Fruit fly (Drosophila melanogaster) whole organism, embryonic: ENCODE results near the gene CG32772.
A peak's percentile ranks its signal among the peaks of the same experiment; 100 is the strongest.

Experiments used
- ATbp ChIP-seq: fragments of 200-800 bp; sonication (Bioruptor generic); optimal IDR thresholded peaks from 2 replicates; lab custom pipeline; 2017; ENCODE audit warnings: missing biosample characterization, mild to moderate bottlenecking, missing genetic modification characterization, missing genetic modification reagents
- Atf6 ChIP-seq: fragments of 200-800 bp; sonication (Bioruptor generic); IDR thresholded peaks from 2 replicates; pipeline ENCODE4 v1.3.6; 2022; ENCODE audit warnings: missing biosample characterization, missing genetic modification characterization
- B-H2 ChIP-seq: fragments of 200-800 bp; sonication (Bioruptor generic); optimal IDR thresholded peaks from 2 replicates; lab custom pipeline; 2018; ENCODE audit warnings: missing biosample characterization, mild to moderate bottlenecking, missing genetic modification characterization
- CG10147 ChIP-seq: fragments of 200-800 bp; sonication (Bioruptor generic); optimal IDR thresholded peaks from 2 replicates; lab custom pipeline; 2019; ENCODE audit warnings: missing biosample characterization, mild to moderate bottlenecking, missing genetic modification characterization, moderate library complexity
- CG10209 ChIP-seq: fragments of 200-800 bp; sonication (Bioruptor generic); optimal IDR thresholded peaks from 3 replicates; lab custom pipeline; 2017; ENCODE audit warnings: missing biosample characterization, mild to moderate bottlenecking, missing genetic modification characterization, missing genetic modification reagents
- CG10274 ChIP-seq: fragments of 200-800 bp; sonication (Bioruptor generic); optimal IDR thresholded peaks from 3 replicates; lab custom pipeline; 2017; ENCODE audit warnings: missing biosample characterization, mild to moderate bottlenecking, missing genetic modification characterization
- CG10543 ChIP-seq: fragments of 200-800 bp; sonication (Bioruptor generic); optimal IDR thresholded peaks from 3 replicates; lab custom pipeline; 2017; ENCODE audit warnings: missing biosample characterization, mild to moderate bottlenecking, missing genetic modification characterization, moderate library complexity
- CG11504 ChIP-seq: fragments of 200-800 bp; sonication (Bioruptor generic); optimal IDR thresholded peaks from 3 replicates; lab custom pipeline; 2019; ENCODE audit warnings: missing biosample characterization, mild to moderate bottlenecking, missing genetic modification characterization, moderate library complexity
- CG12236 ChIP-seq: fragments of 200-800 bp; sonication (Bioruptor generic); optimal IDR thresholded peaks from 2 replicates; lab custom pipeline; 2016; ENCODE audit warnings: missing biosample characterization, missing genetic modification characterization
- CG12744 ChIP-seq: fragments of 200-800 bp; sonication (Bioruptor generic); optimal IDR thresholded peaks from 2 replicates; lab custom pipeline; 2016; ENCODE audit warnings: missing biosample characterization, missing genetic modification characterization
- CG13287 ChIP-seq: fragments of 200-800 bp; sonication (Bioruptor generic); IDR thresholded peaks from 2 replicates; pipeline ENCODE4 v1.3.6; 2022; ENCODE audit warnings: missing biosample characterization, missing genetic modification characterization; ENCODE audit not compliant: partially characterized antibody
- CG13894 ChIP-seq: fragments of 200-800 bp; sonication (Bioruptor generic); optimal IDR thresholded peaks from 3 replicates; lab custom pipeline; 2018; ENCODE audit warnings: missing biosample characterization, mild to moderate bottlenecking, missing genetic modification characterization, moderate library complexity
- CG15479 ChIP-seq: fragments of 200-800 bp; sonication (Bioruptor generic); optimal IDR thresholded peaks from 3 replicates; lab custom pipeline; 2019; ENCODE audit warnings: missing biosample characterization, mild to moderate bottlenecking, missing genetic modification characterization, moderate library complexity
- CG17568 ChIP-seq: fragments of 200-800 bp; sonication (Bioruptor generic); optimal IDR thresholded peaks from 2 replicates; lab custom pipeline; 2018; ENCODE audit warnings: missing biosample characterization, mild to moderate bottlenecking, missing genetic modification characterization, moderate library complexity
- CG2120 ChIP-seq: fragments of 200-800 bp; sonication (Bioruptor generic); optimal IDR thresholded peaks from 3 replicates; lab custom pipeline; 2016; ENCODE audit warnings: missing biosample characterization, missing genetic modification characterization
- CG2678 ChIP-seq: fragments of 200-800 bp; sonication (Bioruptor generic); optimal IDR thresholded peaks from 3 replicates; lab custom pipeline; 2019; ENCODE audit warnings: missing biosample characterization, mild to moderate bottlenecking, missing genetic modification characterization, moderate library complexity
- CG31388 ChIP-seq: fragments of 200-800 bp; sonication (Bioruptor generic); optimal IDR thresholded peaks from 2 replicates; lab custom pipeline; 2016; ENCODE audit warnings: missing biosample characterization, missing genetic modification characterization
- CG3163 ChIP-seq: fragments of 200-800 bp; sonication (Bioruptor generic); optimal IDR thresholded peaks from 3 replicates; lab custom pipeline; 2016; ENCODE audit warnings: missing biosample characterization, missing genetic modification characterization
- CG3281 ChIP-seq: fragments of 200-800 bp; sonication (Bioruptor generic); optimal IDR thresholded peaks from 3 replicates; lab custom pipeline; 2017; ENCODE audit warnings: missing biosample characterization, mild to moderate bottlenecking, missing genetic modification characterization
- CG34422 ChIP-seq: fragments of 200-800 bp; sonication (Bioruptor generic); IDR thresholded peaks from 3 replicates; pipeline ENCODE4 v1.3.6; 2022; ENCODE audit warnings: missing biosample characterization, missing genetic modification characterization
- CG3838 ChIP-seq: fragments of 200-800 bp; sonication (Bioruptor generic); optimal IDR thresholded peaks from 3 replicates; lab custom pipeline; 2016; ENCODE audit warnings: missing biosample characterization, missing genetic modification characterization
- CG4424 ChIP-seq: fragments of 200-800 bp; sonication (Bioruptor generic); optimal IDR thresholded peaks from 3 replicates; lab custom pipeline; 2016; ENCODE audit warnings: missing biosample characterization, missing genetic modification characterization
- CG4854 ChIP-seq: fragments of 200-800 bp; sonication (Bioruptor generic); optimal IDR thresholded peaks from 2 replicates; lab custom pipeline; 2016; ENCODE audit warnings: missing biosample characterization, missing genetic modification characterization, inconsistent platforms
- CG6683 ChIP-seq: fragments of 200-800 bp; sonication (Bioruptor generic); optimal IDR thresholded peaks from 2 replicates; lab custom pipeline; 2017; ENCODE audit warnings: missing biosample characterization, mild to moderate bottlenecking, missing genetic modification characterization, missing genetic modification reagents
- CG6689 ChIP-seq: fragments of 200-800 bp; sonication (Bioruptor generic); IDR thresholded peaks from 2 replicates; pipeline ENCODE4 v1.3.6; 2022; ENCODE audit warnings: missing biosample characterization, missing genetic modification characterization
- CG6765 ChIP-seq: fragments of 200-800 bp; sonication (Bioruptor generic); optimal IDR thresholded peaks from 3 replicates; lab custom pipeline; 2017; ENCODE audit warnings: missing biosample characterization, mild to moderate bottlenecking, missing genetic modification characterization
- CG7987 ChIP-seq: fragments of 200-800 bp; sonication (Bioruptor generic); optimal IDR thresholded peaks from 2 replicates; lab custom pipeline; 2018; ENCODE audit warnings: missing biosample characterization, mild to moderate bottlenecking, missing genetic modification characterization, moderate library complexity
- Chrac-16 ChIP-seq: fragments of 200-800 bp; sonication (Bioruptor generic); optimal IDR thresholded peaks from 3 replicates; lab custom pipeline; 2016; ENCODE audit warnings: missing biosample characterization, missing genetic modification characterization
- Ets97D ChIP-seq: fragments of 200-800 bp; sonication (Bioruptor generic); optimal IDR thresholded peaks from 3 replicates; lab custom pipeline; 2016; ENCODE audit warnings: missing biosample characterization, missing genetic modification characterization
- GATAe ChIP-seq: fragments of 200-800 bp; sonication (Bioruptor generic); conservative IDR thresholded peaks from 2 replicates; pipeline ENCODE4 v1.3.6; 2022; ENCODE audit warnings: missing biosample characterization, missing genetic modification characterization
- H2.0 ChIP-seq: fragments of 200-800 bp; sonication (Bioruptor generic); IDR thresholded peaks from 2 replicates; pipeline ENCODE4 v1.3.6; 2022; ENCODE audit warnings: missing biosample characterization, missing genetic modification characterization
- Hmx ChIP-seq: fragments of 200-800 bp; sonication (Bioruptor generic); optimal IDR thresholded peaks from 2 replicates; lab custom pipeline; 2016; ENCODE audit warnings: missing biosample characterization, missing genetic modification characterization
- MESR4 ChIP-seq: fragments of 200-800 bp; sonication (Bioruptor generic); optimal IDR thresholded peaks from 2 replicates; lab custom pipeline; 2018; ENCODE audit warnings: missing biosample characterization, mild to moderate bottlenecking, missing genetic modification characterization, moderate library complexity
- NFAT ChIP-seq: fragments of 200-800 bp; sonication (Bioruptor generic); IDR thresholded peaks from 2 replicates; pipeline ENCODE4 v1.3.6; 2022; ENCODE audit warnings: missing biosample characterization, missing genetic modification characterization
- Neu2 ChIP-seq: fragments of 200-800 bp; sonication (Bioruptor generic); optimal IDR thresholded peaks from 3 replicates; lab custom pipeline; 2016; ENCODE audit warnings: missing biosample characterization, missing genetic modification characterization, borderline replicate concordance
- Oli ChIP-seq: fragments of 200-800 bp; sonication (Bioruptor generic); optimal IDR thresholded peaks from 2 replicates; lab custom pipeline; 2018; ENCODE audit warnings: missing biosample characterization, mild to moderate bottlenecking, missing genetic modification characterization, moderate library complexity
- al ChIP-seq: fragments of 200-800 bp; sonication (Bioruptor generic); IDR thresholded peaks from 2 replicates; pipeline ENCODE4 v1.3.6; 2022; ENCODE audit warnings: missing biosample characterization, missing genetic modification characterization
- az2 ChIP-seq: fragments of 200-800 bp; sonication (Bioruptor generic); optimal IDR thresholded peaks from 3 replicates; lab custom pipeline; 2016; ENCODE audit warnings: missing biosample characterization, missing genetic modification characterization
- cas ChIP-seq: fragments of 200-800 bp; sonication (Bioruptor generic); IDR thresholded peaks from 2 replicates; pipeline ENCODE4 v1.3.6; 2022; ENCODE audit warnings: missing biosample characterization, missing genetic modification characterization
- caup ChIP-seq: fragments of 200-800 bp; sonication (Bioruptor generic); optimal IDR thresholded peaks from 3 replicates; lab custom pipeline; 2017; ENCODE audit warnings: missing biosample characterization, mild to moderate bottlenecking, missing genetic modification characterization, moderate library complexity; ENCODE audit not compliant: severe bottlenecking
- chm ChIP-seq: fragments of 200-800 bp; sonication (Bioruptor generic); IDR thresholded peaks from 2 replicates; pipeline ENCODE4 v1.3.6; 2022; ENCODE audit warnings: missing biosample characterization, missing genetic modification characterization
- crol ChIP-seq: fragments of 200-800 bp; sonication (Bioruptor generic); IDR thresholded peaks from 2 replicates; pipeline ENCODE4 v1.3.6; 2022; ENCODE audit warnings: missing biosample characterization, missing genetic modification characterization
- ham ChIP-seq: fragments of 200-800 bp; sonication (Bioruptor generic); IDR thresholded peaks from 2 replicates; pipeline ENCODE4 v1.3.6; 2022; ENCODE audit warnings: missing biosample characterization, missing genetic modification characterization
- ind ChIP-seq: fragments of 200-800 bp; sonication (Bioruptor generic); optimal IDR thresholded peaks from 3 replicates; lab custom pipeline; 2016; ENCODE audit warnings: missing biosample characterization, missing genetic modification characterization
- knrl ChIP-seq: fragments of 200-800 bp; sonication (Bioruptor generic); IDR thresholded peaks from 3 replicates; pipeline ENCODE4 v1.3.6; 2022; ENCODE audit warnings: missing biosample characterization, missing genetic modification characterization; ENCODE audit not compliant: partially characterized antibody
- ranshi ChIP-seq: fragments of 200-800 bp; sonication (Bioruptor generic); IDR thresholded peaks from 2 replicates; pipeline ENCODE4 v1.3.6; 2022; ENCODE audit warnings: missing biosample characterization, missing genetic modification characterization
- rib ChIP-seq: fragments of 200-800 bp; sonication (Bioruptor generic); IDR thresholded peaks from 2 replicates; pipeline ENCODE4 v1.3.6; 2022; ENCODE audit warnings: missing biosample characterization, missing genetic modification characterization
- sna ChIP-seq: fragments of 200-800 bp; sonication (Bioruptor generic); IDR thresholded peaks from 2 replicates; pipeline ENCODE4 v1.3.6; 2022; ENCODE audit warnings: missing biosample characterization, missing genetic modification characterization; ENCODE audit not compliant: partially characterized antibody

Gene CG32772

dm6 chrX:4909938-4910778, 1.3 kb downstream of the CG32772 start (continued):
- TF ChIP-seq CG13894, result peak; percentile 99
- TF ChIP-seq GATAe (GFP tag; lab: Robert Waterston, UW), result peak; percentile 98
- peak; percentile 100 for TF ChIP-seq H2.0 (GFP tag; lab: Robert Waterston, UW)
- peak; percentile 95 for TF ChIP-seq CG3163 (GFP tag; lab: Kevin White, UChicago)
- TF ChIP-seq ham (GFP tag; lab: Robert Waterston, UW), result peak; percentile 99
- peak; percentile 99 for TF ChIP-seq CG6683 (GFP tag; lab: Kevin White, UChicago)
- peak; percentile 99 for TF ChIP-seq CG11504 (tag; lab: Kevin White, UChicago)
- peak; percentile 100 for TF ChIP-seq Oli
- TF ChIP-seq CG3281 (GFP tag; lab: Kevin White, UChicago), result peak; percentile 100
- peak; percentile 100 for TF ChIP-seq CG2120
- TF ChIP-seq al (GFP tag; lab: Robert Waterston, UW), result peak; percentile 100
- peak; percentile 100 for TF ChIP-seq chm (GFP tag; lab: Robert Waterston, UW)
- TF ChIP-seq CG34422 (GFP tag; lab: Robert Waterston, UW), result peak; percentile 100
- peak; percentile 100 for TF ChIP-seq caup (GFP tag; lab: Kevin White, UChicago)
- peak; percentile 100 for TF ChIP-seq NFAT
- peak; percentile 100 for TF ChIP-seq CG4424 (GFP tag; lab: Kevin White, UChicago)
- TF ChIP-seq CG6765 (GFP tag; lab: Kevin White, UChicago), result peak; percentile 100
- peak; percentile 100 for TF ChIP-seq ATbp
- no peak for TF ChIP-seq sna
- TF ChIP-seq MESR4 (GFP tag; lab: Kevin White, UChicago), result peak; percentile 92
- TF ChIP-seq CG4854 (GFP tag; lab: Kevin White, UChicago), result peak; percentile 99
- peak; percentile 100 for TF ChIP-seq Atf6 (GFP tag; lab: Robert Waterston, UW)
- TF ChIP-seq CG3838 (GFP tag; lab: Kevin White, UChicago), result peak; percentile 99
- peak; percentile 99 for TF ChIP-seq CG10543 (GFP tag; lab: Kevin White, UChicago)
- TF ChIP-seq B-H2, result peak; percentile 99
- TF ChIP-seq CG12236 (GFP tag; lab: Kevin White, UChicago), result peak; percentile 99
- TF ChIP-seq Ets97D (GFP tag; lab: Kevin White, UChicago), result peak; percentile 97
- peak; percentile 99 for TF ChIP-seq CG31388 (GFP tag; lab: Kevin White, UChicago)
- TF ChIP-seq CG10274, result peak; percentile 97
- TF ChIP-seq CG7987 (GFP tag; lab: Kevin White, UChicago), result peak; percentile 99
- TF ChIP-seq ranshi, result peak; percentile 100
- peak; percentile 100 for TF ChIP-seq cas (GFP tag; lab: Robert Waterston, UW)
- peak; percentile 94 for TF ChIP-seq crol (GFP tag; lab: Robert Waterston, UW)
- peak; percentile 17; the same call in 1 of the 2 replicates for TF ChIP-seq CG13287 (GFP tag; lab: Robert Waterston, UW)
- peak; percentile 100 for TF ChIP-seq Chrac-16 (GFP tag; lab: Kevin White, UChicago)
- TF ChIP-seq az2 (GFP tag; lab: Kevin White, UChicago), result peak; percentile 100
- TF ChIP-seq Hmx, result peak; percentile 98
- peak; percentile 97 for TF ChIP-seq Neu2 (GFP tag; lab: Kevin White, UChicago)
- peak; percentile 96 for TF ChIP-seq CG15479 (GFP tag; lab: Kevin White, UChicago)
- peak; percentile 100 for TF ChIP-seq CG10209 (GFP tag; lab: Kevin White, UChicago)
- TF ChIP-seq CG17568 (GFP tag; lab: Kevin White, UChicago), result peak; percentile 99
- TF ChIP-seq ind (GFP tag; lab: Kevin White, UChicago), result peak; percentile 100
- peak; percentile 100 for TF ChIP-seq rib (GFP tag; lab: Robert Waterston, UW)
- TF ChIP-seq CG10147 (GFP tag; lab: Kevin White, UChicago), result peak; percentile 100
- TF ChIP-seq CG6689 (GFP tag; lab: Robert Waterston, UW), result peak; percentile 99
- no peak for TF ChIP-seq knrl
- TF ChIP-seq CG2678 (tag; lab: Kevin White, UChicago), result peak; percentile 100
- peak; percentile 99 for TF ChIP-seq CG12744 (GFP tag; lab: Kevin White, UChicago)
